Worm (Caenorhabditis elegans) whole organism, early embryonic: ENCODE measurements around the gene col-132.

Experiments
- B0310.2 ChIP-seq: sonication (generic microtip); optimal IDR thresholded peaks from 2 replicates; lab custom pipeline; 2016; ENCODE audit warnings: mild to moderate bottlenecking, missing genetic modification characterization, missing compliant biosample characterization
- F13C5.2 ChIP-seq: sonication (generic microtip); optimal IDR thresholded peaks from 2 replicates; lab custom pipeline; 2017; ENCODE audit warnings: mild to moderate bottlenecking, missing genetic modification characterization, inconsistent platforms, missing compliant biosample characterization
- aly-1 ChIP-seq: sonication (generic microtip); optimal IDR thresholded peaks from 2 replicates; lab custom pipeline; 2016; ENCODE audit warnings: missing genetic modification characterization, missing compliant biosample characterization
- ama-1 ChIP-seq: fragments of 150-350 bp; optimal IDR thresholded peaks from 2 replicates; lab custom pipeline; 2014
- ceh-13 ChIP-seq: fragments of 200-800 bp; sonication (Bioruptor generic); optimal IDR thresholded peaks from 2 replicates; lab custom pipeline; 2018; ENCODE audit warnings: mild to moderate bottlenecking, missing genetic modification characterization, missing compliant biosample characterization
- ceh-36 ChIP-seq: sonication (generic microtip); optimal IDR thresholded peaks from 2 replicates; lab custom pipeline; 2016; ENCODE audit warnings: missing genetic modification characterization, inconsistent platforms, missing compliant biosample characterization
- ets-7 ChIP-seq: sonication (generic microtip); optimal IDR thresholded peaks from 2 replicates; lab custom pipeline; 2016; ENCODE audit warnings: missing genotype, missing genetic modification characterization, missing compliant biosample characterization
- flt-1 ChIP-seq: fragments of 200-800 bp; sonication (Bioruptor generic); IDR thresholded peaks from 2 replicates; pipeline ENCODE4 v1.3.6; 2022; ENCODE audit warnings: missing genetic modification characterization, missing compliant biosample characterization
- hmbx-1 ChIP-seq: sonication (generic microtip); optimal IDR thresholded peaks from 2 replicates; lab custom pipeline; 2016; ENCODE audit warnings: mild to moderate bottlenecking, missing genetic modification characterization, missing compliant biosample characterization
- hmg-4 ChIP-seq: fragments of 200-800 bp; sonication (Bioruptor generic); optimal IDR thresholded peaks from 2 replicates; lab custom pipeline; 2018; ENCODE audit warnings: mild to moderate bottlenecking, missing genetic modification characterization, missing compliant biosample characterization
- hnd-1 ChIP-seq: sonication (generic microtip); optimal IDR thresholded peaks from 2 replicates; lab custom pipeline; 2016; ENCODE audit warnings: missing genetic modification characterization, missing compliant biosample characterization
- pes-1 ChIP-seq: fragments of 200-800 bp; sonication (Bioruptor generic); IDR thresholded peaks from 2 replicates; pipeline ENCODE4 v1.3.6; 2022; ENCODE audit warnings: missing genetic modification reagents, missing genetic modification characterization, missing compliant biosample characterization
- scrt-1 ChIP-seq: fragments of 200-800 bp; sonication (Bioruptor generic); IDR thresholded peaks from 2 replicates; pipeline ENCODE4 v1.3.6; 2022; ENCODE audit warnings: missing genetic modification characterization, missing compliant biosample characterization
- sea-1 ChIP-seq: fragments of 200-800 bp; sonication (Bioruptor generic); conservative IDR thresholded peaks from 2 replicates; pipeline ENCODE4 v1.3.6; 2022; ENCODE audit warnings: missing genetic modification characterization, missing compliant biosample characterization
- tbx-11 ChIP-seq: fragments of 200-800 bp; sonication (Bioruptor generic); IDR thresholded peaks from 2 replicates; pipeline ENCODE4 v1.3.6; 2022; ENCODE audit warnings: missing genetic modification characterization, missing compliant biosample characterization
- tbx-37 ChIP-seq: fragments of 200-800 bp; sonication (Bioruptor generic); conservative IDR thresholded peaks from 2 replicates; pipeline ENCODE4 v1.3.6; 2022; ENCODE audit warnings: missing genetic modification reagents, missing genetic modification characterization, missing compliant biosample characterization
- tra-4 ChIP-seq: sonication (generic microtip); optimal IDR thresholded peaks from 2 replicates; lab custom pipeline; 2017; ENCODE audit warnings: missing genetic modification characterization, missing compliant biosample characterization

col-132 gene

ce11 chrIV:13090967-13091366, at the start of gene col-132:
col-132 (minus strand) TSS chrIV:13091067.
- TF ChIP-seq B0310.2 (tag; lab: Kevin White, UChicago): no peak
- no peak for TF ChIP-seq tbx-11 (GFP tag; lab: Robert Waterston, UW)
- TF ChIP-seq pes-1 (GFP tag; lab: Robert Waterston, UW): no peak
- TF ChIP-seq hnd-1 (tag; lab: Kevin White, UChicago): no peak
- TF ChIP-seq ceh-36 (tag; lab: Kevin White, UChicago): no peak
- TF ChIP-seq F13C5.2 (tag; lab: Kevin White, UChicago): no peak
- TF ChIP-seq hmbx-1 (tag; lab: Kevin White, UChicago): no peak
- no peak for TF ChIP-seq tbx-37 (GFP tag; lab: Robert Waterston, UW)
- no peak for TF ChIP-seq ama-1 (lab: Kevin White, UChicago)
- TF ChIP-seq sea-1: no peak
- TF ChIP-seq flt-1 (GFP tag; lab: Robert Waterston, UW): no peak
- TF ChIP-seq scrt-1 (GFP tag; lab: Robert Waterston, UW): no peak
- no peak for TF ChIP-seq hmg-4 (GFP tag; lab: Kevin White, UChicago)
- TF ChIP-seq ceh-13 (GFP tag; lab: Kevin White, UChicago): no peak
- no peak for TF ChIP-seq ets-7 (tag; lab: Kevin White, UChicago)
- TF ChIP-seq aly-1 (tag; lab: Kevin White, UChicago): no peak
- TF ChIP-seq tra-4 (tag; lab: Kevin White, UChicago): no peak

- TF ChIP-seq hnd-1 (tag; lab: Kevin White, UChicago) (no peak), ceh-36 (tag; lab: Kevin White, UChicago) (no peak), ceh-13 (GFP tag; lab: Kevin White, UChicago) (no peak), tra-4 (tag; lab: Kevin White, UChicago) (no peak), tbx-37 (GFP tag; lab: Robert Waterston, UW) (no peak), ets-7 (tag; lab: Kevin White, UChicago) (no peak), scrt-1 (GFP tag; lab: Robert Waterston, UW) (no peak)
These were observed 36.9 kb upstream of the col-132 start for ce11 chrIV:13127720-13128119.

ce11 chrIV:13125999-13126398, 35.1 kb upstream of the col-132 start:
- TF ChIP-seq scrt-1 (GFP tag; lab: Robert Waterston, UW) (no peak), B0310.2 (tag; lab: Kevin White, UChicago) (no peak), tbx-37 (GFP tag; lab: Robert Waterston, UW) (no peak), ets-7 (tag; lab: Kevin White, UChicago) (no peak), sea-1 (no peak), F13C5.2 (tag; lab: Kevin White, UChicago) (no peak)

ce11 chrIV:13121396-13121795, 30.5 kb upstream of the col-132 start:
- no peak for TF ChIP-seq ets-7 (tag; lab: Kevin White, UChicago)
- TF ChIP-seq ceh-36 (tag; lab: Kevin White, UChicago): no peak
- TF ChIP-seq hmbx-1 (tag; lab: Kevin White, UChicago): no peak
- TF ChIP-seq aly-1 (tag; lab: Kevin White, UChicago): no peak
- TF ChIP-seq ceh-13 (GFP tag; lab: Kevin White, UChicago): no peak
- no peak for TF ChIP-seq hmg-4 (GFP tag; lab: Kevin White, UChicago)
- no peak for TF ChIP-seq ama-1 (lab: Kevin White, UChicago)
- TF ChIP-seq tbx-37 (GFP tag; lab: Robert Waterston, UW): no peak

ce11 chrIV:13118794-13119193, 27.9 kb upstream of the col-132 start, which contains the start of gene unc-30:
unc-30 (plus strand) TSS chrIV:13118977.
- TF ChIP-seq hnd-1 (tag; lab: Kevin White, UChicago) (no peak), ceh-36 (tag; lab: Kevin White, UChicago) (peak; percentile 63)

ce11 chrIV:13116679-13117078, 25.8 kb upstream of the col-132 start:
- TF ChIP-seq tbx-37 (GFP tag; lab: Robert Waterston, UW): no peak

ce11 chrIV:13112982-13113381, 22.1 kb upstream of the col-132 start, which contains the start of gene best-2:
best-2 (minus strand) TSS chrIV:13113082.
- TF ChIP-seq F13C5.2 (tag; lab: Kevin White, UChicago): no peak
- TF ChIP-seq ceh-36 (tag; lab: Kevin White, UChicago): no peak
- TF ChIP-seq ceh-13 (GFP tag; lab: Kevin White, UChicago): no peak
- no peak for TF ChIP-seq tbx-11 (GFP tag; lab: Robert Waterston, UW)
- TF ChIP-seq sea-1: no peak
- no peak for TF ChIP-seq aly-1 (tag; lab: Kevin White, UChicago)
- TF ChIP-seq flt-1 (GFP tag; lab: Robert Waterston, UW): no peak
- no peak for TF ChIP-seq tra-4 (tag; lab: Kevin White, UChicago)

ce11 chrIV:13110876-13111275, 20.0 kb upstream of the col-132 start:
- no peak for TF ChIP-seq hmg-4 (GFP tag; lab: Kevin White, UChicago)
- no peak for TF ChIP-seq tbx-37 (GFP tag; lab: Robert Waterston, UW)
- TF ChIP-seq scrt-1 (GFP tag; lab: Robert Waterston, UW): no peak
- no peak for TF ChIP-seq tbx-11 (GFP tag; lab: Robert Waterston, UW)
- TF ChIP-seq ets-7 (tag; lab: Kevin White, UChicago): no peak
- no peak for TF ChIP-seq ceh-36 (tag; lab: Kevin White, UChicago)
- TF ChIP-seq sea-1: no peak
- TF ChIP-seq ceh-13 (GFP tag; lab: Kevin White, UChicago): no peak
- no peak for TF ChIP-seq hmbx-1 (tag; lab: Kevin White, UChicago)
- TF ChIP-seq B0310.2 (tag; lab: Kevin White, UChicago): no peak
- TF ChIP-seq pes-1 (GFP tag; lab: Robert Waterston, UW): no peak
